Worm (Caenorhabditis elegans): ENCODE measurements around the gene W04H10.6.

The W04H10.6 gene

ce11 chrII:625926-626325 is 17.7 kb upstream of the W04H10.6 start:
- TF ChIP-seq nhr-76 (tag; optimal IDR thresholded peaks at IDR 0.05) (no peak), aly-2 (tag; optimal IDR thresholded peaks at IDR 0.05) (no peak), nhr-23 (tag; optimal IDR thresholded peaks at IDR 0.05) (peak; percentile 72), eor-1 (tag; optimal IDR thresholded peaks at IDR 0.05) (no peak), mml-1 (tag; optimal IDR thresholded peaks at IDR 0.05) (no peak), nhr-12 (tag; optimal IDR thresholded peaks at IDR 0.05) (no peak), nfya-1 (tag; optimal IDR thresholded peaks at IDR 0.05; ENCODE audit: insufficient read depth) (peak; percentile 33), ztf-4 (tag; optimal IDR thresholded peaks at IDR 0.05) (no peak), jun-1 (tag; optimal IDR thresholded peaks at IDR 0.05) (peak; percentile 8), lin-39 (tag; optimal IDR thresholded peaks at IDR 0.05) (peak; percentile 41), elt-1 (tag; optimal IDR thresholded peaks at IDR 0.05) (no peak), lsy-12 (tag; optimal IDR thresholded peaks at IDR 0.05) (no peak), ceh-82 (tag; optimal IDR thresholded peaks at IDR 0.05) (no peak), ceh-28 (tag; optimal IDR thresholded peaks at IDR 0.05) (no peak), ZK546.5 (tag; optimal IDR thresholded peaks at IDR 0.05) (no peak), fos-1 (tag; optimal IDR thresholded peaks at IDR 0.05) (no peak), hmg-11 (tag; optimal IDR thresholded peaks at IDR 0.05) (peak; percentile 86), ceh-16 (tag; optimal IDR thresholded peaks at IDR 0.05) (no peak), skn-1 (tag; optimal IDR thresholded peaks at IDR 0.05) (no peak), fkh-2 (tag; optimal IDR thresholded peaks at IDR 0.05) (no peak), nhr-11 (tag; optimal IDR thresholded peaks at IDR 0.05) (no peak), pha-4 (tag; optimal IDR thresholded peaks at IDR 0.05) (peak; percentile 65), elt-3 (tag; optimal IDR thresholded peaks at IDR 0.05) (no peak), nhr-237 (tag; optimal IDR thresholded peaks at IDR 0.05) (no peak), tbx-2 (tag; optimal IDR thresholded peaks at IDR 0.05) (no peak), mdl-1 (tag; optimal IDR thresholded peaks at IDR 0.05) (no peak), nhr-67 (tag; optimal IDR thresholded peaks at IDR 0.05) (no peak), nhr-77 (tag; optimal IDR thresholded peaks at IDR 0.05) (no peak), nhr-28 (tag; optimal IDR thresholded peaks at IDR 0.05) (no peak), ztf-11 (tag; optimal IDR thresholded peaks at IDR 0.05) (no peak), ama-1 (optimal IDR thresholded peaks at IDR 0.05) (no peak), elt-2 (tag; optimal IDR thresholded peaks at IDR 0.05) (no peak), snpc-4 (tag; optimal IDR thresholded peaks at IDR 0.05) (no peak), egl-5 (tag; optimal IDR thresholded peaks at IDR 0.05) (no peak), daf-12 (tag; optimal IDR thresholded peaks at IDR 0.05) (no peak), unc-39 (tag; optimal IDR thresholded peaks at IDR 0.05) (no peak), nhr-25 (tag; optimal IDR thresholded peaks at IDR 0.05) (peak; percentile 48), fkh-10 (GFP tag; optimal IDR thresholded peaks at IDR 0.05) (no peak), egl-27 (tag; optimal IDR thresholded peaks at IDR 0.05) (no peak), sea-2 (GFP tag; optimal IDR thresholded peaks at IDR 0.05) (no peak)

- no peak for TF ChIP-seq pqm-1 (tag; optimal IDR thresholded peaks at IDR 0.05)
Observed at ce11 chrII:624443-624842, 16.2 kb upstream of the W04H10.6 start, which contains the start of gene T04B8.5. Gene T04B8.5 (minus strand): TSS chrII:624543.

DNA sequence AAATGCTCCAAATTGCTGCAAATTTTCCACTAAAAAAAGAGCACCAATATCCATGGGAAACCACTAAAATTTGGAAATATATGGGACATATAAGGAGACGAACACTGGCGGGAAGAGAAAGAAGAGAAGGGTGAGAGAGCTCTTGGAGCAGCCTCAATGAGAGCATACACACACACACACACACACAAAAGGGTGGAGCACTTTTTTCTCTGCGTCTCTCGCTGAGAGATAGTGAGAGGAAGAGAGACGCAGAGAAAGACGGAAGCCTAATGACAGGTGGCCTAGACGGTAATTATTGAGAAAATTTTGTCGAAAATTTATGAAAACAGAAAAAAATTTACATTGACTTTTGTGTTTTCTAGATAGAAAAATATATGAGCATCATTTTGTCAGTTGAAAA is 14.2 kb upstream of the W04H10.6 start:
- TF ChIP-seq eor-1 (tag; optimal IDR thresholded peaks at IDR 0.05): no peak
- no peak for TF ChIP-seq nhr-11 (tag; optimal IDR thresholded peaks at IDR 0.05)
- TF ChIP-seq unc-39 (tag; optimal IDR thresholded peaks at IDR 0.05): no peak
- TF ChIP-seq nhr-76 (tag; optimal IDR thresholded peaks at IDR 0.05): no peak
- TF ChIP-seq lsy-12 (tag; optimal IDR thresholded peaks at IDR 0.05): no peak
- TF ChIP-seq lin-15B (tag; optimal IDR thresholded peaks at IDR 0.05): no peak
- peak; percentile 50 for TF ChIP-seq hmg-11 (tag; optimal IDR thresholded peaks at IDR 0.05)
- TF ChIP-seq pha-4 (tag; optimal IDR thresholded peaks at IDR 0.05): peak; percentile 60
- no peak for TF ChIP-seq nhr-12 (tag; optimal IDR thresholded peaks at IDR 0.05)
- peak; percentile 28 for TF ChIP-seq elt-2 (tag; optimal IDR thresholded peaks at IDR 0.05)
- TF ChIP-seq ceh-82 (tag; optimal IDR thresholded peaks at IDR 0.05): no peak
- peak; percentile 50 for TF ChIP-seq lin-39 (tag; optimal IDR thresholded peaks at IDR 0.05)

Data from whole organism, L3 larva.